Worm (Caenorhabditis elegans) whole organism, L3 larva: ENCODE results near the gene F38B6.7.

ENCODE experiments used
- R02D3.7 ChIP-seq: fragments of 150-350 bp; optimal IDR thresholded peaks from 2 replicates; lab custom pipeline; 2014; ENCODE audit warnings: missing biosample characterization, missing genetic modification characterization
- ceh-16 ChIP-seq: sonication (generic microtip); optimal IDR thresholded peaks from 2 replicates; lab custom pipeline; 2017; ENCODE audit warnings: missing biosample characterization, missing genetic modification characterization
- ceh-82 ChIP-seq: fragments of 150-350 bp; optimal IDR thresholded peaks from 2 replicates; lab custom pipeline; 2014; ENCODE audit warnings: missing biosample characterization, missing genetic modification characterization
- egl-27 ChIP-seq: sonication (generic microtip); optimal IDR thresholded peaks from 4 replicates; lab custom pipeline; 2017; ENCODE audit warnings: missing biosample characterization, missing genetic modification reagents, missing genetic modification characterization
- egl-5 ChIP-seq: fragments of 150-350 bp; optimal IDR thresholded peaks from 2 replicates; lab custom pipeline; 2017; ENCODE audit warnings: missing biosample characterization, missing genetic modification reagents, missing genetic modification characterization, inconsistent platforms
- jun-1 ChIP-seq: fragments of 150-350 bp; optimal IDR thresholded peaks from 2 replicates; lab custom pipeline; 2014; ENCODE audit warnings: missing biosample characterization, missing genetic modification reagents, missing genetic modification characterization
- nhr-76 ChIP-seq: fragments of 150-350 bp; sonication (generic microtip); optimal IDR thresholded peaks from 5 replicates; lab custom pipeline; 2014; ENCODE audit warnings: missing biosample characterization, missing genetic modification characterization
- pha-4 ChIP-seq: fragments of 150-350 bp; optimal IDR thresholded peaks from 2 replicates; lab custom pipeline; 2014; ENCODE audit warnings: missing biosample characterization, missing genetic modification reagents, missing genetic modification characterization
- skn-1 ChIP-seq: fragments of 150-350 bp; optimal IDR thresholded peaks from 2 replicates; lab custom pipeline; 2014; ENCODE audit warnings: missing biosample characterization, missing genetic modification characterization
- tbx-2 ChIP-seq: sonication (generic microtip); optimal IDR thresholded peaks from 2 replicates; lab custom pipeline; 2016; ENCODE audit warnings: mild to moderate bottlenecking, missing genetic modification characterization, missing compliant biosample characterization
- unc-39 ChIP-seq: sonication (generic microtip); optimal IDR thresholded peaks from 4 replicates; lab custom pipeline; 2017; ENCODE audit warnings: missing biosample characterization, missing genetic modification characterization
- unc-62 ChIP-seq: fragments of 150-350 bp; sonication (generic microtip); optimal IDR thresholded peaks from 4 replicates; lab custom pipeline; 2014; ENCODE audit warnings: missing biosample characterization, missing genetic modification reagents, missing genetic modification characterization

DNA sequence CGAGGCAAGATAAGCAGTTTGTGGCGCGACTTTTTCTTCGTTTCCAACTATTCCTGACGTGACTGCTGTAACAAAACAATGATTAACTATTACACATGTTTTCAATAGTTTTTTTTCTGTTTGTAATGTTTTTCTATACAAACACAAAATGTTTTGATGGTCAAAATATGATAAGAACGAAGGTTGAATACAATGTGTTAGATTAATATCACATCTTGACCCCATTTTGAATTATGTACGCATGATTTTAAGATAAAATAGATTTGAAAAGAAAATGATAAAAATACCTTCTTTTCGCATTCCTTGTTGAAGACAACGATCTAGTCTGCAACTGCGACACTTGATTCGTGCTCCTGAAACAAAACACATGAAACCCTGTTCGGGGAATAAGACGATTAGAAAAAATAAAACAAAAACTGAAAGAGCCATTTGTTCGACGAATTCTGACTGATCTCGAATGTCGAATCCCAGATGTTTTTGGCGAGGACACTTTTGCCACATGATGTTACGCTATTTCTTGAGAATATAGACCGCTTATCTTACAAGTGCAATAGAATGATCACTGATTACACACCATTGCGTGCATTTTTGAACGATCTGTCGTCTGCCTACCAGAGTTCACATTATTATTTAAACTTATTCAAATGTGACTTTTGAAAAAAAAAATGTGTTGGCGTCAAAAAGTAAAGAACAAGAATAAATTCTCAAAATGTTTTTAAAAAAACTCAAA, 32.9 kb downstream of the F38B6.7 start:
- no peak for TF ChIP-seq unc-39
- TF ChIP-seq ceh-82 (tag; lab: Kevin White, UChicago), result no peak
- TF ChIP-seq ceh-16 (tag; lab: Kevin White, UChicago), result no peak
- TF ChIP-seq unc-62 (GFP tag; lab: Kevin White, UChicago), result no peak
- no peak for TF ChIP-seq pha-4 (tag; lab: Kevin White, UChicago)
- TF ChIP-seq egl-27 (tag; lab: Kevin White, UChicago), result no peak
- TF ChIP-seq jun-1, result no peak
- no peak for TF ChIP-seq nhr-76 (tag; lab: Kevin White, UChicago)
- TF ChIP-seq R02D3.7 (tag; lab: Kevin White, UChicago), result no peak
- no peak for TF ChIP-seq skn-1 (tag; lab: Kevin White, UChicago)
- no peak for TF ChIP-seq tbx-2 (tag; lab: Kevin White, UChicago)
- no peak for TF ChIP-seq egl-5 (tag; lab: Kevin White, UChicago)
